Worm (Caenorhabditis elegans) whole organism, L1 larva: ENCODE measurements around the gene pfd-4.

ENCODE experiments used
- C16A3.4 ChIP-seq: fragments of 150-350 bp; optimal IDR thresholded peaks from 2 replicates; lab custom pipeline; 2014; ENCODE audit warnings: missing biosample characterization, missing genetic modification characterization
- F16B12.6 ChIP-seq: fragments of 150-350 bp; optimal IDR thresholded peaks from 2 replicates; lab custom pipeline; 2014; ENCODE audit warnings: missing biosample characterization, missing genetic modification characterization
- Y116A8C.19 ChIP-seq: sonication (generic microtip); optimal IDR thresholded peaks from 2 replicates; lab custom pipeline; 2016; ENCODE audit warnings: missing compliant biosample characterization, missing genetic modification characterization, borderline replicate concordance
- aly-2 ChIP-seq: fragments of 150-350 bp; optimal IDR thresholded peaks from 2 replicates; lab custom pipeline; 2014; ENCODE audit warnings: missing biosample characterization, missing genetic modification characterization
- ceh-8 ChIP-seq: fragments of 200-800 bp; sonication (Bioruptor generic); optimal IDR thresholded peaks from 2 replicates; lab custom pipeline; 2018; ENCODE audit warnings: mild to moderate bottlenecking, missing genetic modification characterization, moderate library complexity, missing compliant biosample characterization
- ceh-82 ChIP-seq, 3 experiments: fragments of 150-350 bp in 1 of 3; sonication (generic microtip) in 2 of 3; optimal IDR thresholded peaks; 2 replicates each; lab custom pipeline; 2014 to 2017; ENCODE audit warnings: missing biosample characterization in 3 of 3, missing genetic modification characterization in 3 of 3
- dpl-1 ChIP-seq, 3 experiments: fragments of 150-350 bp in 2 of 3; sonication (generic microtip) in 1 of 3; optimal IDR thresholded peaks; 2 replicates each; lab custom pipeline; 2014 to 2017; ENCODE audit warnings: missing biosample characterization in 3 of 3, missing genetic modification characterization in 3 of 3, missing genetic modification reagents in 3 of 3
- efl-1 ChIP-seq, 4 experiments: fragments of 150-350 bp; optimal IDR thresholded peaks in 3 of 4; peaks in 1 of 4; 1 replicate in 1 of 4; 2 replicates in 3 of 4; lab custom pipeline; 2014; ENCODE audit warnings: missing biosample characterization in 2 of 4, missing genetic modification characterization in 2 of 4, missing genetic modification reagents in 2 of 4
- elt-3 ChIP-seq, 6 experiments: fragments of 150-350 bp in 1 of 6; sonication (generic microtip); optimal IDR thresholded peaks; 2 replicates each; lab custom pipeline; 2017 to 2018; ENCODE audit warnings: missing biosample characterization in 6 of 6, missing genetic modification characterization in 6 of 6, inconsistent platforms in 1 of 6
- fkh-10 ChIP-seq: sonication (generic microtip); optimal IDR thresholded peaks from 2 replicates; lab custom pipeline; 2017; ENCODE audit warnings: missing biosample characterization, missing genetic modification reagents, missing genetic modification characterization
- fkh-8 ChIP-seq: sonication (generic microtip); optimal IDR thresholded peaks from 2 replicates; lab custom pipeline; 2016; ENCODE audit warnings: mild to moderate bottlenecking, missing genetic modification characterization, missing compliant biosample characterization
- grh-1 ChIP-seq: fragments of 200-800 bp; sonication (Bioruptor generic); IDR thresholded peaks from 2 replicates; pipeline ENCODE4 v1.3.6; 2022; ENCODE audit warnings: missing genetic modification reagents, missing genetic modification characterization, missing compliant biosample characterization
- hlh-4 ChIP-seq: sonication (generic microtip); optimal IDR thresholded peaks from 2 replicates; lab custom pipeline; 2016; ENCODE audit warnings: mild to moderate bottlenecking, missing genetic modification characterization, missing compliant biosample characterization
- hpl-2 ChIP-seq: fragments of 150-350 bp; optimal IDR thresholded peaks from 2 replicates; lab custom pipeline; 2014; ENCODE audit warnings: missing biosample characterization, missing genetic modification reagents, missing genetic modification characterization
- irx-1 ChIP-seq: sonication (generic microtip); optimal IDR thresholded peaks from 2 replicates; lab custom pipeline; 2016; ENCODE audit warnings: missing genetic modification characterization, missing compliant biosample characterization
- isw-1 ChIP-seq: fragments of 200-800 bp; sonication (Bioruptor generic); IDR thresholded peaks from 2 replicates; pipeline ENCODE4 v1.3.6; 2022; ENCODE audit warnings: missing genetic modification characterization, missing compliant biosample characterization
- jun-1 ChIP-seq: fragments of 150-350 bp; optimal IDR thresholded peaks from 2 replicates; lab custom pipeline; 2014; ENCODE audit warnings: missing biosample characterization, missing genetic modification reagents, missing genetic modification characterization
- lin-13 ChIP-seq: fragments of 150-350 bp; optimal IDR thresholded peaks from 2 replicates; lab custom pipeline; 2014; ENCODE audit warnings: missing biosample characterization, missing genetic modification reagents, missing genetic modification characterization
- lin-14 ChIP-seq: fragments of 200-800 bp; sonication (Bioruptor generic); optimal IDR thresholded peaks from 2 replicates; lab custom pipeline; 2018; ENCODE audit warnings: mild to moderate bottlenecking, missing genetic modification characterization, moderate library complexity, missing compliant biosample characterization
- lin-15B ChIP-seq: fragments of 150-350 bp; sonication (generic microtip); optimal IDR thresholded peaks from 3 replicates; lab custom pipeline; 2014; ENCODE audit warnings: missing biosample characterization, missing genetic modification characterization
- lin-39 ChIP-seq: fragments of 150-350 bp; optimal IDR thresholded peaks from 2 replicates; lab custom pipeline; 2014; ENCODE audit warnings: missing biosample characterization, missing genetic modification reagents, missing genetic modification characterization
- mep-1 ChIP-seq: fragments of 150-350 bp; optimal IDR thresholded peaks from 2 replicates; lab custom pipeline; 2014; ENCODE audit warnings: missing biosample characterization, missing genetic modification characterization
- nhr-237 ChIP-seq: fragments of 150-350 bp; optimal IDR thresholded peaks from 2 replicates; lab custom pipeline; 2014; ENCODE audit warnings: missing biosample characterization, missing genetic modification characterization
- nhr-47 ChIP-seq: sonication (generic microtip); optimal IDR thresholded peaks from 2 replicates; lab custom pipeline; 2016; ENCODE audit warnings: mild to moderate bottlenecking, missing genetic modification characterization, moderate library complexity, missing compliant biosample characterization
- nhr-71 ChIP-seq: sonication (generic microtip); optimal IDR thresholded peaks from 2 replicates; lab custom pipeline; 2016; ENCODE audit warnings: mild to moderate bottlenecking, missing genetic modification characterization, moderate library complexity, missing compliant biosample characterization
- nhr-84 ChIP-seq: sonication (generic microtip); optimal IDR thresholded peaks from 2 replicates; lab custom pipeline; 2017; ENCODE audit warnings: missing biosample characterization, missing genetic modification characterization
- nhr-85 ChIP-seq: sonication (generic microtip); peaks from one replicate; lab custom pipeline; 2016; ENCODE audit warnings: missing genetic modification characterization, inconsistent platforms, missing compliant biosample characterization
- pag-3 ChIP-seq: sonication (generic microtip); optimal IDR thresholded peaks from 2 replicates; lab custom pipeline; 2017; ENCODE audit warnings: missing genetic modification characterization, mild to moderate bottlenecking, missing compliant biosample characterization, antibody characterized with exemption, borderline replicate concordance; ENCODE audit not compliant: insufficient read depth
- pax-3 ChIP-seq: fragments of 200-800 bp; sonication (Bioruptor generic); optimal IDR thresholded peaks from 2 replicates; lab custom pipeline; 2018; ENCODE audit warnings: mild to moderate bottlenecking, missing genetic modification characterization, moderate library complexity, missing compliant biosample characterization
- rnt-1 ChIP-seq: sonication (generic microtip); optimal IDR thresholded peaks from 2 replicates; lab custom pipeline; 2016; ENCODE audit warnings: mild to moderate bottlenecking, missing genetic modification characterization, moderate library complexity, missing compliant biosample characterization
- skn-1 ChIP-seq: fragments of 150-350 bp; optimal IDR thresholded peaks from 2 replicates; lab custom pipeline; 2014; ENCODE audit warnings: missing biosample characterization, missing genetic modification characterization
- snpc-4 ChIP-seq: fragments of 150-350 bp; optimal IDR thresholded peaks from 2 replicates; lab custom pipeline; 2014; ENCODE audit warnings: missing biosample characterization, missing genetic modification characterization
- snu-23 ChIP-seq: sonication (generic microtip); optimal IDR thresholded peaks from 2 replicates; lab custom pipeline; 2016; ENCODE audit warnings: missing genetic modification characterization, missing compliant biosample characterization
- sptf-1 ChIP-seq: fragments of 150-350 bp; optimal IDR thresholded peaks from 2 replicates; lab custom pipeline; 2014; ENCODE audit warnings: missing biosample characterization, missing genetic modification characterization
- swsn-7 ChIP-seq: sonication (generic microtip); optimal IDR thresholded peaks from 2 replicates; lab custom pipeline; 2016; ENCODE audit warnings: missing genetic modification characterization, missing compliant biosample characterization
- tlp-1 ChIP-seq: fragments of 150-350 bp; optimal IDR thresholded peaks from 2 replicates; lab custom pipeline; 2014; ENCODE audit warnings: missing biosample characterization, missing genetic modification characterization
- unc-62 ChIP-seq: fragments of 150-350 bp; optimal IDR thresholded peaks from 2 replicates; lab custom pipeline; 2014; ENCODE audit warnings: missing biosample characterization, missing genetic modification reagents, missing genetic modification characterization
- xbp-1 ChIP-seq: sonication (generic microtip); optimal IDR thresholded peaks from 2 replicates; lab custom pipeline; 2016; ENCODE audit warnings: missing genetic modification characterization, missing compliant biosample characterization
- zag-1 ChIP-seq: fragments of 150-350 bp; optimal IDR thresholded peaks from 2 replicates; lab custom pipeline; 2014; ENCODE audit warnings: missing biosample characterization, missing genetic modification characterization
- ztf-11 ChIP-seq, 2 experiments: sonication (generic microtip); optimal IDR thresholded peaks; 2 replicates each; lab custom pipeline; 2016 to 2017; ENCODE audit warnings: missing genetic modification characterization in 2 of 2, missing biosample characterization in 1 of 2, missing compliant biosample characterization in 1 of 2
- ztf-4 ChIP-seq: fragments of 150-350 bp; optimal IDR thresholded peaks from 2 replicates; lab custom pipeline; 2014; ENCODE audit warnings: missing biosample characterization, missing genetic modification characterization

pfd-4 gene

DNA sequence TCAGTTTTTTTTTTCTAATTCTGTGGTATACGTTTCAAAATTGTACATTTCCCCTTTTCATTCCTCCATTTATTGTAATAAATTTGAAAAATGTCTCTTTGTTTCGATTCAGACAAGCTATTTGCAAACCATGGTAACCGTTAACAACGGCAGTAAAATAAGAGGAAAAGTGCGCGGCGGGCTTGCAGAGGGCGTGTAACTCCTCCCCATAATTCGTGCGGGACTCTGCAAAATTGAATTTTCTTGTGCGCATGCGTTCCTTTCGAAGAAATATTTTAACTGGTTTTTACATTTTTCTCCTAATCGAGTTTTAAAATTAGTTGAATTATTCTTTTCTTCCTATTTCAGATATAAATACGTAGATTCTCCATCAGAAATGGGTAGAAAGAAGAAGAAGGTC, 4.4 kb upstream of the pfd-4 start, which contains the start of gene znf-207 (continued):
- TF ChIP-seq aly-2 (tag; lab: Kevin White, UChicago): no peak
- peak; percentile 41 for TF ChIP-seq fkh-8 (tag; lab: Kevin White, UChicago)
- peak; percentile 3 for TF ChIP-seq mep-1 (tag; lab: Kevin White, UChicago)
- TF ChIP-seq lin-15B: no peak
- peak; percentile 30 for TF ChIP-seq swsn-7
- TF ChIP-seq snu-23 (GFP tag; lab: Kevin White, UChicago): peak; percentile 53
- TF ChIP-seq hpl-2 (GFP tag; lab: Kevin White, UChicago): no peak
- TF ChIP-seq nhr-85 (tag; lab: Kevin White, UChicago): peak; percentile 22
- no peak for TF ChIP-seq ztf-11 (tag; optimal IDR thresholded peaks at IDR 0.05; lab: Kevin White, UChicago)
- no peak for TF ChIP-seq grh-1
- TF ChIP-seq nhr-71 (tag; lab: Kevin White, UChicago): peak; percentile 33
- peak; percentile 8 for TF ChIP-seq F16B12.6
- TF ChIP-seq ztf-4 (tag; lab: Kevin White, UChicago): no peak
- no peak for TF ChIP-seq pag-3 (tag; lab: Kevin White, UChicago)
- TF ChIP-seq efl-1 (optimal IDR thresholded peaks at IDR 0.05; lab: Kevin White, UChicago): peak; percentile 39
- TF ChIP-seq efl-1 (GFP tag; optimal IDR thresholded peaks at IDR 0.05 in 1 of 2; lab: Kevin White, UChicago): peak in 1 of 2 experiments; percentile 91
- TF ChIP-seq lin-13 (GFP tag; lab: Kevin White, UChicago): no peak
- no peak for TF ChIP-seq pax-3 (tag; lab: Kevin White, UChicago)
- peak; percentile 42 for TF ChIP-seq nhr-47 (tag; lab: Kevin White, UChicago)
- no peak for TF ChIP-seq jun-1
- peak; percentile 5 for TF ChIP-seq irx-1 (tag; lab: Kevin White, UChicago)
- peak in 2 of 3 experiments; percentile 16 to 41 for TF ChIP-seq dpl-1 (GFP tag; optimal IDR thresholded peaks at IDR 0.05; lab: Kevin White, UChicago)
- TF ChIP-seq lin-39 (tag; lab: Kevin White, UChicago): no peak
- peak; percentile 15 for TF ChIP-seq fkh-10 (GFP tag; lab: Kevin White, UChicago)
- TF ChIP-seq xbp-1 (tag; lab: Kevin White, UChicago): peak; percentile 15
- TF ChIP-seq ceh-82 (tag; optimal IDR thresholded peaks at IDR 0.05; lab: Kevin White, UChicago): peak; percentile 2 to 41 (median 9)
- TF ChIP-seq C16A3.4: peak; percentile 48
- no peak for TF ChIP-seq nhr-84 (tag; lab: Kevin White, UChicago)

- no peak for TF ChIP-seq nhr-84 (tag; lab: Kevin White, UChicago)
- TF ChIP-seq, all 84 proteins: peak for 0
Measured at ce11 chrIV:11311484-11311883, 3.5 kb upstream of the pfd-4 start.

DNA sequence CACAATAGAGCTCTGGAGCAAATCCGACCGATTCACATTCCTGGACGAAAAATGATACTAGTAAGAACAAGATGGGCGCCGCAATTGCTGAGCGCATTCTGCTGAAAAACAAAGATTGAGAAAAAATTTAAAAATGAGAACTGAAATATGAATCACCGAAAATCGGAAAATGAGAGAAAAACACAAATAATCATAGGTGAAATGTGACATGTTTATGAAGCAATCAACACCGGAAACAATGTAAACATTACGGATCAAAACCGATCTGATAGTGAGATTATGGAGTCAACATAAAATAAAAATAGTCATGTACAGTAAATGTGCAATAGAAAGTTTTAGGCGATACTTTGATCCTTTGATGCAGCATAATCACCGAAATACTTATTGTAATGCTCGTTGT, 1.1 kb upstream of the pfd-4 start, which contains the start of gene dnj-2:
Gene dnj-2, minus strand, starts transcription at position 101 of the 400 bp plus-strand sequence.
- TF ChIP-seq elt-3 (tag; optimal IDR thresholded peaks at IDR 0.05; lab: Kevin White, UChicago): no peak
- TF ChIP-seq zag-1 (tag; lab: Kevin White, UChicago): no peak
- TF ChIP-seq Y116A8C.19 (tag; lab: Kevin White, UChicago): no peak
- no peak for TF ChIP-seq unc-62 (GFP tag; lab: Kevin White, UChicago)
- no peak for TF ChIP-seq snpc-4 (tag; lab: Kevin White, UChicago)
- TF ChIP-seq lin-14 (GFP tag; lab: Kevin White, UChicago): no peak
- TF ChIP-seq isw-1: no peak
- TF ChIP-seq tlp-1 (tag; lab: Kevin White, UChicago): no peak
- TF ChIP-seq snu-23 (GFP tag; lab: Kevin White, UChicago): no peak
- TF ChIP-seq hlh-4 (tag; lab: Kevin White, UChicago): no peak
- no peak for TF ChIP-seq grh-1
- TF ChIP-seq nhr-237 (tag; lab: Kevin White, UChicago): no peak
- TF ChIP-seq ztf-11 (tag; optimal IDR thresholded peaks at IDR 0.05; lab: Kevin White, UChicago): no peak
- TF ChIP-seq ceh-8 (GFP tag; lab: Kevin White, UChicago): no peak
- no peak for TF ChIP-seq ceh-82 (tag; optimal IDR thresholded peaks at IDR 0.05; lab: Kevin White, UChicago)
- TF ChIP-seq rnt-1 (tag; lab: Kevin White, UChicago): no peak
- no peak for TF ChIP-seq skn-1 (tag; lab: Kevin White, UChicago)
- TF ChIP-seq sptf-1 (tag; lab: Kevin White, UChicago): no peak
